Worm (Caenorhabditis elegans): ENCODE measurements around the gene his-2.

his-2 gene

DNA sequence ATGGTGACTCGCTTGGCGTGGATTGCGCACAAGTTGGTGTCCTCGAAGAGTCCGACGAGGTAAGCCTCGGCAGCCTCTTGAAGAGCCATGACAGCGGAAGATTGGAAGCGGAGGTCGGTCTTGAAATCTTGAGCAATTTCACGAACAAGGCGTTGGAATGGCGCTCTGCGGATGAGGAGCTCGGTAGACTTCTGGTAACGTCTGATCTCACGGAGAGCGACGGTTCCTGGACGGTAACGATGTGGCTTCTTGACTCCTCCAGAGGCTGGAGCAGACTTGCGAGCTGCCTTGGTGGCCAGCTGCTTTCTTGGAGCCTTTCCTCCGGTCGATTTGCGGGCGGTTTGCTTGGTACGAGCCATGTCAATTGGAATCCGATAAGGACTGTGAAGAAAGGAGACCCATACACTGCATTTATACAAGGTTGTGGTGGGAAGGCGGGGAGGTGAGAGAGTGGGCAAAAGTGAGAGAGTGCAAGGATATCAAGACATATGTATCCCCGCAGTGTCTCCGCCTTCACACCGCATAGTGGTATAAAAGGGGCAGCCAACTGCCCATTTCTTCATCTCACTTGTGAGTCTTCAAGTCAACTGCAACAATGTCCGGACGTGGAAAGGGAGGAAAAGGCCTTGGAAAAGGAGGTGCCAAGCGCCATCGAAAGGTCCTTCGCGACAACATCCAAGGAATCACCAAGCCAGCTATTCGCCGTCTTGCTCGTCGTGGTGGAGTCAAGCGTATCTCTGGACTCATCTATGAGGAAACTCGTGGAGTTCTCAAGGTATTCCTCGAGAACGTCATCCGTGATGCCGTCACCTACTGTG, at the start of gene his-2, which contains the start of gene his-1:
TSS of gene his-2 (minus strand) at position 359 of the 818 bp plus-strand sequence.
TSS of gene his-1 (plus strand) at position 596 of the 818 bp plus-strand sequence.
- TF ChIP-seq hsf-1 (GFP tag; IDR thresholded peaks at IDR 0.05) (0 out of 2 replicates have a peak, but pooled peaks have one; percentile 35), zfh-2 (GFP tag; conservative IDR thresholded peaks at IDR 0.05) (peak; percentile 58; the same call in 1 of the 2 replicates), nfyb-1 (GFP tag; IDR thresholded peaks at IDR 0.05) (0 out of 2 replicates have a peak, but pooled peaks have one; percentile 9), egrh-3 (GFP tag; IDR thresholded peaks at IDR 0.05) (peak; percentile 63; the same call in 1 of the 2 replicates)

DNA sequence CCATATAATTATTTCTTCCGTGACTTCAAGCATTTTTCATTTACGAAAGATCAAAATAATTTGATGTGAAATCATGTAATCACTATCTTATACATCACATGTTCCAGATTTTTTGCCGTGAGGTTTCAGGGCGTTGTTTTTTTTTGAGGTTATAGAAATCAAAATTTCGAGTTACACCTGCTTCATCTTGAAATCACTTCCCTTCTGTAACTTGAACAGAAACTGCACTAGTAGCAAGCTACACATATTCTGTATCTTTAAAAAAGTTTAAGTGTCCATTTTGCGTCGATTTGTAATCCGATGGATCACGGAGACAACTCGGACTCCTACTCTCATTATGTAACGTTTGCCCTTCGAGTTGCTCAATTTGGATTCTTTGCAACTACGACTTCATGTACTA, 48.6 kb upstream of the his-2 start, which contains the start of gene F22B8.3:
TSS of gene F22B8.3 (plus strand) at position 301 of the 400 bp plus-strand sequence.
- TF ChIP-seq rec-8 (tag; optimal IDR thresholded peaks at IDR 0.05): no peak
- no peak for TF ChIP-seq let-607 (tag; optimal IDR thresholded peaks at IDR 0.05)
- TF ChIP-seq ceh-27 (GFP tag; optimal IDR thresholded peaks at IDR 0.05): no peak
- no peak for TF ChIP-seq ekl-4 (GFP tag; IDR thresholded peaks at IDR 0.05)
- TF ChIP-seq bed-2 (GFP tag; IDR thresholded peaks at IDR 0.05): no peak
- no peak for TF ChIP-seq madf-10 (tag; optimal IDR thresholded peaks at IDR 0.05)
- no peak for TF ChIP-seq die-1 (tag; optimal IDR thresholded peaks at IDR 0.05)
- no peak for TF ChIP-seq cebp-1 (GFP tag; IDR thresholded peaks at IDR 0.05)
- no peak for TF ChIP-seq cebp-1 (tag; optimal IDR thresholded peaks at IDR 0.05)
- TF ChIP-seq hlh-26 (GFP tag; conservative IDR thresholded peaks at IDR 0.05): no peak
- no peak for TF ChIP-seq F23B12.7 (tag; optimal IDR thresholded peaks at IDR 0.05; ENCODE audit: insufficient read depth)
- TF ChIP-seq egrh-3 (GFP tag; IDR thresholded peaks at IDR 0.05): no peak
- no peak for TF ChIP-seq ceh-79 (tag; optimal IDR thresholded peaks at IDR 0.05)
- no peak for TF ChIP-seq Y95B8A.8 (GFP tag; IDR thresholded peaks at IDR 0.05)
- no peak for TF ChIP-seq tbp1 (GFP tag; optimal IDR thresholded peaks at IDR 0.05)
- TF ChIP-seq sea-2 (GFP tag; IDR thresholded peaks at IDR 0.05): no peak
- no peak for TF ChIP-seq snpc-3.4 (tag; optimal IDR thresholded peaks at IDR 0.05)
- no peak for TF ChIP-seq ceh-40 (GFP tag; IDR thresholded peaks at IDR 0.05)
- no peak for TF ChIP-seq madf-3 (GFP tag; IDR thresholded peaks at IDR 0.05)
- TF ChIP-seq C06A6.2 (GFP tag; conservative IDR thresholded peaks at IDR 0.05): no peak

DNA sequence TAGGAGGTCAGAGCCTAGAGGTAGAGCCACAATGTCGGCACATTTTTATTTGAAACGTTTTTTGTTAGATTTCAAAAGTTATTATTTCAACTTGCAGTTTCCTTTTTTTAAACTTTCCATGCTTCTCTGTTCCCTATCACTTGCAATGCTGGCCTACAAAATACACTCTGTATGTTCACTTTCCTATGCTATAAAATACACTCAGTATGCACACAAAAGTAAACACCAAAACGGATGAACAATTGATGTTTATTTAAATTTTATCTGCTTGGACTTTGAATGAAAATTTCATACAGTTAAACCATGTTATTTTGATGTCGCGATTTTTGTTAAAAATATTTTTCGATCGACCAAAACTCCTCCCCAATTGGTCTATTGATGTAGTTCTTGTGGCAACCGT, 38.6 kb upstream of the his-2 start:
- no peak for TF ChIP-seq C17E4.6 (GFP tag; IDR thresholded peaks at IDR 0.05)
- no peak for TF ChIP-seq F23B12.7 (tag; optimal IDR thresholded peaks at IDR 0.05; ENCODE audit: insufficient read depth)
- TF ChIP-seq lin-26 (GFP tag; IDR thresholded peaks at IDR 0.05): no peak
- TF ChIP-seq egrh-3 (GFP tag; IDR thresholded peaks at IDR 0.05): no peak
- TF ChIP-seq B0019.2 (GFP tag; conservative IDR thresholded peaks at IDR 0.05): no peak
- TF ChIP-seq C06A6.2 (GFP tag; conservative IDR thresholded peaks at IDR 0.05): no peak
- no peak for TF ChIP-seq mcd-1 (GFP tag; IDR thresholded peaks at IDR 0.05)
- no peak for TF ChIP-seq ets-4 (GFP tag; optimal IDR thresholded peaks at IDR 0.05)
- TF ChIP-seq ztf-6 (GFP tag; IDR thresholded peaks at IDR 0.05): no peak

DNA sequence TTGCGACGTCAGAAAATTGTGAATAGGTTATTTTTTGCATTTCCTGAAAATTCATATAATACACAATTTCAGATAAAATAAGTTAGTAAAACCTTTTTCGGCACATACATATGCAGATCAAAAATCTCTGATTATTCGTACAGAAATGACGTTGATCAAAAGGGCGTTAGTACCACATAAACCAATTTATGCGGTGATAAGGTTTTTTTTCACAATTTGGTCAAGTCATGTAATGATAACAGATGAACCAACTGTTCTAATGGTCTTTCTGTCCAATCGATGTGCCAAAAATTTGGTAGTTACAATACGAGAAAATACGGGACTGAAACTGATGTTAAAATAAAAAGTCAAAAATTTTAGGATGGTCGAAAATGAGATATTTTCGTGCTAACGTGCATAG, 38.0 kb upstream of the his-2 start:
- TF ChIP-seq nhr-80 (tag; optimal IDR thresholded peaks at IDR 0.05) (peak; percentile 34), dox-1 (GFP tag; IDR thresholded peaks at IDR 0.05) (no peak), ets-4 (GFP tag; optimal IDR thresholded peaks at IDR 0.05) (no peak), ceh-100 (GFP tag; IDR thresholded peaks at IDR 0.05) (no peak), egrh-3 (GFP tag; IDR thresholded peaks at IDR 0.05) (no peak), ztf-25 (GFP tag; IDR thresholded peaks at IDR 0.05) (no peak), nfya-2 (GFP tag; IDR thresholded peaks at IDR 0.05) (no peak)

All from whole organism, young adult.